Worm (Caenorhabditis elegans) whole organism, L1 larva: ENCODE measurements around the gene nhr-277.

Experiments
- C16A3.4 ChIP-seq: fragments of 150-350 bp; optimal IDR thresholded peaks from 2 replicates; lab custom pipeline; 2014; ENCODE audit warnings: missing biosample characterization, missing genetic modification characterization
- F16B12.6 ChIP-seq: fragments of 150-350 bp; optimal IDR thresholded peaks from 2 replicates; lab custom pipeline; 2014; ENCODE audit warnings: missing biosample characterization, missing genetic modification characterization
- Y116A8C.19 ChIP-seq: sonication (generic microtip); optimal IDR thresholded peaks from 2 replicates; lab custom pipeline; 2016; ENCODE audit warnings: missing compliant biosample characterization, missing genetic modification characterization, borderline replicate concordance
- aha-1 ChIP-seq: fragments of 150-350 bp; optimal IDR thresholded peaks from 2 replicates; lab custom pipeline; 2014; ENCODE audit warnings: missing biosample characterization, missing genetic modification characterization
- ama-1 ChIP-seq: fragments of 150-350 bp; optimal IDR thresholded peaks from 2 replicates; lab custom pipeline; 2014
- ceh-63 ChIP-seq: fragments of 200-800 bp; sonication (Bioruptor generic); optimal IDR thresholded peaks from 2 replicates; lab custom pipeline; 2018; ENCODE audit warnings: mild to moderate bottlenecking, missing genetic modification characterization, missing compliant biosample characterization
- ceh-88 ChIP-seq: fragments of 200-800 bp; sonication (Bioruptor generic); IDR thresholded peaks from 2 replicates; pipeline ENCODE4 v1.3.6; 2022; ENCODE audit warnings: missing genetic modification characterization, missing compliant biosample characterization
- ceh-90 ChIP-seq: sonication (generic microtip); optimal IDR thresholded peaks from 2 replicates; lab custom pipeline; 2016; ENCODE audit warnings: missing genetic modification characterization, missing compliant biosample characterization
- efl-1 ChIP-seq, 4 experiments: fragments of 150-350 bp; optimal IDR thresholded peaks in 3 of 4; peaks in 1 of 4; 1 replicate in 1 of 4; 2 replicates in 3 of 4; lab custom pipeline; 2014; ENCODE audit warnings: missing biosample characterization in 2 of 4, missing genetic modification characterization in 2 of 4, missing genetic modification reagents in 2 of 4
- efl-3 ChIP-seq: fragments of 200-800 bp; sonication (Bioruptor generic); optimal IDR thresholded peaks from 2 replicates; lab custom pipeline; 2018; ENCODE audit warnings: mild to moderate bottlenecking, missing genetic modification characterization, missing compliant biosample characterization
- egl-13 ChIP-seq: sonication (generic microtip); optimal IDR thresholded peaks from 2 replicates; lab custom pipeline; 2016; ENCODE audit warnings: missing genotype, missing genetic modification reagents, missing genetic modification characterization, missing compliant biosample characterization
- elt-2 ChIP-seq: sonication (generic microtip); optimal IDR thresholded peaks from 2 replicates; lab custom pipeline; 2016; ENCODE audit warnings: missing genetic modification characterization, mild to moderate bottlenecking, inconsistent platforms, missing compliant biosample characterization, missing genetic modification reagents
- ets-5 ChIP-seq: fragments of 200-800 bp; sonication (Bioruptor generic); IDR thresholded peaks from 2 replicates; pipeline ENCODE4 v1.3.6; 2022; ENCODE audit warnings: missing genetic modification characterization, missing compliant biosample characterization
- fkh-4 ChIP-seq: sonication (generic microtip); optimal IDR thresholded peaks from 2 replicates; lab custom pipeline; 2016; ENCODE audit warnings: missing compliant biosample characterization, missing genetic modification characterization, borderline replicate concordance
- hlh-17 ChIP-seq: fragments of 200-800 bp; sonication (Bioruptor generic); optimal IDR thresholded peaks from 2 replicates; lab custom pipeline; 2018; ENCODE audit warnings: missing genetic modification characterization, mild to moderate bottlenecking, missing compliant biosample characterization, moderate library complexity, borderline replicate concordance
- hlh-4 ChIP-seq: sonication (generic microtip); optimal IDR thresholded peaks from 2 replicates; lab custom pipeline; 2016; ENCODE audit warnings: mild to moderate bottlenecking, missing genetic modification characterization, missing compliant biosample characterization
- hpl-2 ChIP-seq: fragments of 150-350 bp; optimal IDR thresholded peaks from 2 replicates; lab custom pipeline; 2014; ENCODE audit warnings: missing biosample characterization, missing genetic modification reagents, missing genetic modification characterization
- isw-1 ChIP-seq: fragments of 200-800 bp; sonication (Bioruptor generic); IDR thresholded peaks from 2 replicates; pipeline ENCODE4 v1.3.6; 2022; ENCODE audit warnings: missing genetic modification characterization, missing compliant biosample characterization
- lin-15B ChIP-seq: fragments of 150-350 bp; sonication (generic microtip); optimal IDR thresholded peaks from 3 replicates; lab custom pipeline; 2014; ENCODE audit warnings: missing biosample characterization, missing genetic modification characterization
- lin-35 ChIP-seq, 2 experiments: fragments of 150-350 bp; optimal IDR thresholded peaks; 2 replicates each; lab custom pipeline; 2014; ENCODE audit warnings: missing biosample characterization in 2 of 2, missing genetic modification characterization in 2 of 2, missing genetic modification reagents in 2 of 2
- lin-39 ChIP-seq: fragments of 150-350 bp; optimal IDR thresholded peaks from 2 replicates; lab custom pipeline; 2014; ENCODE audit warnings: missing biosample characterization, missing genetic modification reagents, missing genetic modification characterization
- lsy-2 ChIP-seq, 2 experiments: fragments of 150-350 bp; optimal IDR thresholded peaks; 2 replicates each; lab custom pipeline; 2014; ENCODE audit warnings: missing biosample characterization in 2 of 2, missing genetic modification characterization in 2 of 2
- mep-1 ChIP-seq: fragments of 150-350 bp; optimal IDR thresholded peaks from 2 replicates; lab custom pipeline; 2014; ENCODE audit warnings: missing biosample characterization, missing genetic modification characterization
- nhr-11 ChIP-seq: fragments of 150-350 bp; optimal IDR thresholded peaks from 2 replicates; lab custom pipeline; 2014; ENCODE audit warnings: missing biosample characterization, missing genetic modification characterization
- nhr-19 ChIP-seq: fragments of 200-800 bp; sonication (Bioruptor generic); conservative IDR thresholded peaks from 2 replicates; pipeline ENCODE4 v1.3.6; 2022; ENCODE audit warnings: missing genetic modification characterization, missing compliant biosample characterization
- nhr-20 ChIP-seq: sonication (generic microtip); optimal IDR thresholded peaks from 2 replicates; lab custom pipeline; 2016; ENCODE audit warnings: mild to moderate bottlenecking, missing genetic modification characterization, missing compliant biosample characterization
- nhr-237 ChIP-seq: fragments of 150-350 bp; optimal IDR thresholded peaks from 2 replicates; lab custom pipeline; 2014; ENCODE audit warnings: missing biosample characterization, missing genetic modification characterization
- nhr-47 ChIP-seq: sonication (generic microtip); optimal IDR thresholded peaks from 2 replicates; lab custom pipeline; 2016; ENCODE audit warnings: mild to moderate bottlenecking, missing genetic modification characterization, moderate library complexity, missing compliant biosample characterization
- nhr-76 ChIP-seq: sonication (generic microtip); optimal IDR thresholded peaks from 2 replicates; lab custom pipeline; 2017; ENCODE audit warnings: missing biosample characterization, missing genetic modification characterization
- nhr-84 ChIP-seq: sonication (generic microtip); optimal IDR thresholded peaks from 2 replicates; lab custom pipeline; 2017; ENCODE audit warnings: missing biosample characterization, missing genetic modification characterization
- nhr-85 ChIP-seq: sonication (generic microtip); peaks from one replicate; lab custom pipeline; 2016; ENCODE audit warnings: missing genetic modification characterization, inconsistent platforms, missing compliant biosample characterization
- nhr-90 ChIP-seq: sonication (generic microtip); optimal IDR thresholded peaks from 2 replicates; lab custom pipeline; 2016; ENCODE audit warnings: mild to moderate bottlenecking, missing genetic modification characterization, missing compliant biosample characterization; ENCODE audit not compliant: poor library complexity
- pag-3 ChIP-seq: sonication (generic microtip); optimal IDR thresholded peaks from 2 replicates; lab custom pipeline; 2017; ENCODE audit warnings: missing genetic modification characterization, mild to moderate bottlenecking, missing compliant biosample characterization, antibody characterized with exemption, borderline replicate concordance; ENCODE audit not compliant: insufficient read depth
- rnt-1 ChIP-seq: sonication (generic microtip); optimal IDR thresholded peaks from 2 replicates; lab custom pipeline; 2016; ENCODE audit warnings: mild to moderate bottlenecking, missing genetic modification characterization, moderate library complexity, missing compliant biosample characterization
- skn-1 ChIP-seq: fragments of 150-350 bp; optimal IDR thresholded peaks from 2 replicates; lab custom pipeline; 2014; ENCODE audit warnings: missing biosample characterization, missing genetic modification characterization
- snpc-4 ChIP-seq: fragments of 150-350 bp; optimal IDR thresholded peaks from 2 replicates; lab custom pipeline; 2014; ENCODE audit warnings: missing biosample characterization, missing genetic modification characterization
- sptf-1 ChIP-seq: fragments of 150-350 bp; optimal IDR thresholded peaks from 2 replicates; lab custom pipeline; 2014; ENCODE audit warnings: missing biosample characterization, missing genetic modification characterization
- swsn-7 ChIP-seq: sonication (generic microtip); optimal IDR thresholded peaks from 2 replicates; lab custom pipeline; 2016; ENCODE audit warnings: missing genetic modification characterization, missing compliant biosample characterization
- tlp-1 ChIP-seq: fragments of 150-350 bp; optimal IDR thresholded peaks from 2 replicates; lab custom pipeline; 2014; ENCODE audit warnings: missing biosample characterization, missing genetic modification characterization
- unc-130 ChIP-seq: fragments of 150-350 bp; optimal IDR thresholded peaks from 2 replicates; lab custom pipeline; 2017; ENCODE audit warnings: missing biosample characterization, missing genetic modification characterization, inconsistent platforms
- unc-30 ChIP-seq: sonication (generic microtip); optimal IDR thresholded peaks from 2 replicates; lab custom pipeline; 2017; ENCODE audit warnings: missing biosample characterization, missing genetic modification characterization
- unc-62 ChIP-seq: fragments of 150-350 bp; optimal IDR thresholded peaks from 2 replicates; lab custom pipeline; 2014; ENCODE audit warnings: missing biosample characterization, missing genetic modification reagents, missing genetic modification characterization
- unc-86 ChIP-seq: sonication (generic microtip); optimal IDR thresholded peaks from 2 replicates; lab custom pipeline; 2016; ENCODE audit warnings: missing genetic modification characterization, missing compliant biosample characterization
- unc-98 ChIP-seq: fragments of 200-800 bp; sonication (Bioruptor generic); IDR thresholded peaks from 2 replicates; pipeline ENCODE4 v1.3.6; 2022; ENCODE audit warnings: missing genetic modification characterization, missing compliant biosample characterization
- ztf-11 ChIP-seq, 2 experiments: sonication (generic microtip); optimal IDR thresholded peaks; 2 replicates each; lab custom pipeline; 2016 to 2017; ENCODE audit warnings: missing genetic modification characterization in 2 of 2, missing biosample characterization in 1 of 2, missing compliant biosample characterization in 1 of 2

The nhr-277 gene

DNA sequence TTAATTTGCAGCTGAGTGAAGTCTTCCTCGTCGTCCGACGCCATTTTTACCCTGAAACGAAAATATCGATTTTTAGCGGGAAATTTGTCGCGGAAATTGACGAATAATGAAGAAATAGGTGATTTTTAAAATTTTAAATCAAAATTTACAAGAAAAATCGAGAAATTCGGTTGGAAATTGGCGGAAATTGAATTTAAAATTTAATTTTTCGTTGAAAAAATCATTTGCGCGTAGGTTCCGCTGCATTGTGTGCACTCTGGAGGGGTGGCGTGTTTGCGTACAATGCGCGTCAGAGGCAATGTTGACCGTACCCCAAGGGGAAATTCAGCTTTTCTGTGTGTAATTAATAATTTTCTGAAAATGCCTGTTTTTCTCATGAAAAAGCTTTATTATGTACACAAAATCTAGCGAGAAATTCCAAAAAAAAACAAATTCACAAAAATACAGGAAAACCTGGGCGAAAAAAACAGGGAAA is 38.8 kb upstream of the nhr-277 start, which contains the start of gene Y94H6A.5 (continued):
- TF ChIP-seq nhr-90 (peak; percentile 29), ceh-88 (GFP tag; lab: Robert Waterston, UW) (peak; percentile 51; the same call in 1 of the 2 replicates), sptf-1 (tag; lab: Kevin White, UChicago) (no peak), nhr-76 (tag; lab: Kevin White, UChicago) (no peak), F16B12.6 (peak; percentile 92), efl-3 (GFP tag; lab: Kevin White, UChicago) (no peak), ama-1 (lab: Kevin White, UChicago) (peak; percentile 45), snpc-4 (tag; lab: Kevin White, UChicago) (no peak), nhr-47 (tag; lab: Kevin White, UChicago) (peak; percentile 56), nhr-20 (tag; lab: Kevin White, UChicago) (no peak), skn-1 (tag; lab: Kevin White, UChicago) (peak; percentile 57), C16A3.4 (tag; lab: Kevin White, UChicago) (peak; percentile 36), unc-130 (tag; lab: Kevin White, UChicago) (peak; percentile 68), pag-3 (tag; lab: Kevin White, UChicago) (no peak), ceh-90 (tag; lab: Kevin White, UChicago) (no peak), hlh-4 (tag; lab: Kevin White, UChicago) (no peak), tlp-1 (no peak), nhr-84 (tag; lab: Kevin White, UChicago) (no peak), egl-13 (tag; lab: Kevin White, UChicago) (no peak), hpl-2 (GFP tag; lab: Kevin White, UChicago) (no peak)
- TF ChIP-seq, all 84 proteins: peak for 27

ce11 chrIV:2705675-2706074 is 37.1 kb upstream of the nhr-277 start:
- TF ChIP-seq elt-2 (no peak), fkh-4 (tag; lab: Kevin White, UChicago) (no peak), lsy-2 (tag; optimal IDR thresholded peaks at IDR 0.05; lab: Kevin White, UChicago) (no peak), unc-62 (GFP tag; lab: Kevin White, UChicago) (no peak), unc-98 (GFP tag; lab: Robert Waterston, UW) (no peak), Y116A8C.19 (tag; lab: Kevin White, UChicago) (no peak), ztf-11 (tag; optimal IDR thresholded peaks at IDR 0.05; lab: Kevin White, UChicago) (peak in 1 of 2 experiments; percentile 10), rnt-1 (tag; lab: Kevin White, UChicago) (peak; percentile 10), ceh-90 (tag; lab: Kevin White, UChicago) (peak; percentile 32), efl-1 (optimal IDR thresholded peaks at IDR 0.05; lab: Kevin White, UChicago) (no peak), efl-1 (GFP tag; optimal IDR thresholded peaks at IDR 0.05 in 1 of 2; lab: Kevin White, UChicago) (peak in 1 of 2 experiments; percentile 5), F16B12.6 (no peak), nhr-85 (tag; lab: Kevin White, UChicago) (peak; percentile 68)

- TF ChIP-seq ceh-90 (tag; lab: Kevin White, UChicago) (peak; percentile 3), nhr-19 (GFP tag; lab: Robert Waterston, UW) (no peak)
Observed at ce11 chrIV:2707012-2707411, 35.8 kb upstream of the nhr-277 start, which contains the start of gene ubc-8. ubc-8 (minus strand) TSS chrIV:2707238.

DNA sequence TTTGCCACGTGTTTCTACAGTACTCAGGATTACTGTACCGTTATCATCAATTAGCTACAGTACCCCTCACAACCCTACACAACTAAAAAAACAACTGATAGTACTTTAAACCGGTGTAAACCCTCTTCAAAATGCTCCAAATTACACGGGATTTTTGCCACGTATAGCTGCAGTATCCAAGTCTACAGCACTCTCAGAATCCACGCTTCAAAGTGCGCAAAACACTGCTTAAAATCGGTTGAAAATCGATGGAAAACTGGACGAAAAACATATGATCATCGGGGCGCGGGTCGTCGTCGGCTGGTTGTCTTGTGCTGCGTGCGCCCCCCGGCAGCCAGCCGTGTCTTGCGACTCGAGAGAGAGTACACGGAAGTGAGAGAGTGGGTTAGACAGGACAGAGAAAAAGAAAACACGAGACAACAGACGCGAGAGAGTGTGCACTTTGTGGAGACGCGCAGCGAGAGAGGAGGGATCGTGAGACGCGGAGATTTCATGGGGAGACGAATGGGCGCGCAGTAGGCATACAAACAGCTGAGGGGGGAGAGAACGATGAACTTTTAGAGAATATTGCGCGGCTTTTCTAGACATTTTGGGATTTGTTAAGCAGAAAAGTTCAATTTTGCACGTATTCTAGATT is 34.3 kb upstream of the nhr-277 start:
- peak; percentile 30 for TF ChIP-seq unc-130 (tag; lab: Kevin White, UChicago)
- TF ChIP-seq lin-15B (tag; lab: Kevin White, UChicago), result peak; percentile 40
- TF ChIP-seq lin-35 (GFP tag; optimal IDR thresholded peaks at IDR 0.05; lab: Kevin White, UChicago), result peak; percentile 77 to 86
- TF ChIP-seq nhr-237 (tag; lab: Kevin White, UChicago), result no peak
- no peak for TF ChIP-seq unc-30
- peak; percentile 43 for TF ChIP-seq skn-1 (tag; lab: Kevin White, UChicago)
- peak; percentile 77 for TF ChIP-seq isw-1 (GFP tag; lab: Robert Waterston, UW)
- TF ChIP-seq ets-5 (GFP tag; lab: Robert Waterston, UW), result no peak
- TF ChIP-seq swsn-7 (tag; lab: Kevin White, UChicago), result peak; percentile 92
- TF ChIP-seq unc-86 (tag; lab: Kevin White, UChicago), result peak; percentile 94
- TF ChIP-seq nhr-84 (tag; lab: Kevin White, UChicago), result no peak
- no peak for TF ChIP-seq lin-39 (tag; lab: Kevin White, UChicago)
- TF ChIP-seq hlh-17, result no peak
- TF ChIP-seq fkh-4 (tag; lab: Kevin White, UChicago), result peak; percentile 10
- peak; percentile 47 for TF ChIP-seq nhr-11 (tag; lab: Kevin White, UChicago)
- TF ChIP-seq aha-1, result peak; percentile 20
- peak; percentile 95 for TF ChIP-seq rnt-1 (tag; lab: Kevin White, UChicago)
- no peak for TF ChIP-seq ceh-63 (GFP tag; lab: Kevin White, UChicago)
- TF ChIP-seq mep-1 (tag; lab: Kevin White, UChicago), result peak; percentile 77
